Fruit fly (Drosophila melanogaster) whole organism, embryonic: ENCODE measurements around the gene CG7685.

Source experiments
- Bgb ChIP-seq: fragments of 200-800 bp; sonication (Bioruptor generic); IDR thresholded peaks from 2 replicates; pipeline ENCODE4 v1.3.6; 2022; ENCODE audit warnings: missing biosample characterization, missing genetic modification characterization; ENCODE audit not compliant: partially characterized antibody
- CG10366 ChIP-seq: fragments of 200-800 bp; sonication (Bioruptor generic); IDR thresholded peaks from 2 replicates; pipeline ENCODE4 v1.3.6; 2022; ENCODE audit warnings: missing biosample characterization, missing genetic modification characterization
- CG11504 ChIP-seq: fragments of 200-800 bp; sonication (Bioruptor generic); optimal IDR thresholded peaks from 3 replicates; lab custom pipeline; 2019; ENCODE audit warnings: missing biosample characterization, mild to moderate bottlenecking, missing genetic modification characterization, moderate library complexity
- CG12236 ChIP-seq: fragments of 200-800 bp; sonication (Bioruptor generic); optimal IDR thresholded peaks from 2 replicates; lab custom pipeline; 2016; ENCODE audit warnings: missing biosample characterization, missing genetic modification characterization
- CG12659 ChIP-seq: fragments of 200-800 bp; sonication (Bioruptor generic); optimal IDR thresholded peaks from 3 replicates; lab custom pipeline; 2017; ENCODE audit warnings: mild to moderate bottlenecking, missing biosample characterization, missing genetic modification reagents, missing genetic modification characterization
- CG14710 ChIP-seq: fragments of 200-800 bp; sonication (Bioruptor generic); optimal IDR thresholded peaks from 3 replicates; lab custom pipeline; 2019; ENCODE audit warnings: missing biosample characterization, mild to moderate bottlenecking, missing genetic modification characterization, moderate library complexity
- CG15601 ChIP-seq: fragments of 200-800 bp; sonication (Bioruptor generic); optimal IDR thresholded peaks from 3 replicates; lab custom pipeline; 2019; ENCODE audit warnings: missing biosample characterization, mild to moderate bottlenecking, missing genetic modification characterization, moderate library complexity
- CG17186 ChIP-seq: fragments of 200-800 bp; sonication (Bioruptor generic); optimal IDR thresholded peaks from 3 replicates; lab custom pipeline; 2017; ENCODE audit warnings: missing biosample characterization, missing genetic modification reagents, missing genetic modification characterization
- CG17361 ChIP-seq: fragments of 200-800 bp; sonication (Bioruptor generic); IDR thresholded peaks from 3 replicates; pipeline ENCODE4 v1.3.6; 2022; ENCODE audit warnings: missing biosample characterization, missing genetic modification characterization
- CG17912 ChIP-seq: fragments of 200-800 bp; sonication (Bioruptor generic); optimal IDR thresholded peaks from 2 replicates; lab custom pipeline; 2018; ENCODE audit warnings: missing biosample characterization, mild to moderate bottlenecking, missing genetic modification characterization
- CG33213 ChIP-seq: fragments of 200-800 bp; sonication (Bioruptor generic); optimal IDR thresholded peaks from 3 replicates; lab custom pipeline; 2016; ENCODE audit warnings: missing biosample characterization, missing genetic modification characterization
- CG34376 ChIP-seq: fragments of 200-800 bp; sonication (Bioruptor generic); optimal IDR thresholded peaks from 2 replicates; lab custom pipeline; 2018; ENCODE audit warnings: missing biosample characterization, mild to moderate bottlenecking, missing genetic modification characterization
- CG3838 ChIP-seq: fragments of 200-800 bp; sonication (Bioruptor generic); optimal IDR thresholded peaks from 3 replicates; lab custom pipeline; 2016; ENCODE audit warnings: missing biosample characterization, missing genetic modification characterization
- CG4820 ChIP-seq: fragments of 200-800 bp; sonication (Bioruptor generic); optimal IDR thresholded peaks from 3 replicates; lab custom pipeline; 2016; ENCODE audit warnings: missing biosample characterization, missing genetic modification characterization
- CG6683 ChIP-seq: fragments of 200-800 bp; sonication (Bioruptor generic); optimal IDR thresholded peaks from 2 replicates; lab custom pipeline; 2017; ENCODE audit warnings: missing biosample characterization, mild to moderate bottlenecking, missing genetic modification characterization, missing genetic modification reagents
- CG9215 ChIP-seq: fragments of 200-800 bp; sonication (Bioruptor generic); IDR thresholded peaks from 2 replicates; pipeline ENCODE4 v1.3.6; 2022; ENCODE audit warnings: missing biosample characterization, missing genetic modification characterization
- CG9437 ChIP-seq: fragments of 200-800 bp; sonication (Bioruptor generic); optimal IDR thresholded peaks from 2 replicates; lab custom pipeline; 2018; ENCODE audit warnings: missing biosample characterization, mild to moderate bottlenecking, missing genetic modification characterization
- CG9876 ChIP-seq: fragments of 200-800 bp; sonication (Bioruptor generic); optimal IDR thresholded peaks from 2 replicates; lab custom pipeline; 2016; ENCODE audit warnings: missing biosample characterization, missing genetic modification characterization
- CG9932 ChIP-seq: fragments of 200-800 bp; sonication (Bioruptor generic); IDR thresholded peaks from 2 replicates; pipeline ENCODE4 v1.3.6; 2022; ENCODE audit warnings: missing biosample characterization, missing genetic modification characterization
- CoRest ChIP-seq: fragments of 200-800 bp; sonication (Bioruptor generic); optimal IDR thresholded peaks from 3 replicates; lab custom pipeline; 2018; ENCODE audit warnings: missing biosample characterization, mild to moderate bottlenecking, missing genetic modification characterization, moderate library complexity
- D19B ChIP-seq: fragments of 200-800 bp; sonication (Bioruptor generic); optimal IDR thresholded peaks from 2 replicates; lab custom pipeline; 2017; ENCODE audit warnings: missing biosample characterization, mild to moderate bottlenecking, missing genetic modification characterization
- Dp ChIP-seq: fragments of 200-800 bp; sonication (Bioruptor generic); optimal IDR thresholded peaks from 2 replicates; lab custom pipeline; 2018; ENCODE audit warnings: missing biosample characterization, mild to moderate bottlenecking, missing genetic modification characterization, moderate library complexity
- Hr39 ChIP-seq: fragments of >200 bp; optimal IDR thresholded peaks from 2 replicates; lab custom pipeline; 2017
- Hr51 ChIP-seq, 2 experiments: fragments of 200-800 bp; sonication (Bioruptor generic); optimal IDR thresholded peaks; 2 replicates in 1 of 2; 3 replicates in 1 of 2; lab custom pipeline; 2016 to 2018; ENCODE audit warnings: missing biosample characterization in 2 of 2, missing genetic modification characterization in 2 of 2, mild to moderate bottlenecking in 1 of 2, moderate library complexity in 1 of 2
- Lhr ChIP-seq: fragments of 200-800 bp; sonication (Bioruptor generic); optimal IDR thresholded peaks from 3 replicates; lab custom pipeline; 2017; ENCODE audit warnings: mild to moderate bottlenecking, missing biosample characterization, missing genetic modification reagents, missing genetic modification characterization
- Meics ChIP-seq: fragments of 200-800 bp; sonication (Bioruptor generic); optimal IDR thresholded peaks from 2 replicates; lab custom pipeline; 2017; ENCODE audit warnings: missing biosample characterization, mild to moderate bottlenecking, missing genetic modification characterization
- Nf-YC ChIP-seq: fragments of 200-800 bp; optimal IDR thresholded peaks from 3 replicates; lab custom pipeline; 2019; ENCODE audit warnings: missing biosample characterization, mild to moderate bottlenecking, missing genetic modification characterization, moderate library complexity
- NfI ChIP-seq: fragments of 200-800 bp; sonication (Bioruptor generic); optimal IDR thresholded peaks from 3 replicates; lab custom pipeline; 2018; ENCODE audit warnings: missing biosample characterization, mild to moderate bottlenecking, missing genetic modification characterization, moderate library complexity
- Oaz ChIP-seq: fragments of 200-800 bp; sonication (Bioruptor generic); IDR thresholded peaks from 2 replicates; pipeline ENCODE4 v1.3.6; 2022; ENCODE audit warnings: missing biosample characterization, missing genetic modification characterization
- Pdp1 ChIP-seq, 2 experiments: fragments of 200-800 bp; sonication (Bioruptor generic); optimal IDR thresholded peaks; 3 replicates each; lab custom pipeline; 2016; ENCODE audit warnings: missing biosample characterization in 2 of 2, missing genetic modification characterization in 2 of 2, mild to moderate bottlenecking in 1 of 2, moderate library complexity in 1 of 2
- Sry-δ ChIP-seq: fragments of 200-800 bp; sonication (Bioruptor generic); optimal IDR thresholded peaks from 2 replicates; lab custom pipeline; 2016; ENCODE audit warnings: missing biosample characterization, missing genetic modification characterization
- amos ChIP-seq: fragments of 200-800 bp; sonication (Bioruptor generic); IDR thresholded peaks from 2 replicates; pipeline ENCODE4 v1.3.6; 2022; ENCODE audit warnings: missing biosample characterization, missing genetic modification characterization; ENCODE audit not compliant: partially characterized antibody
- ash1 ChIP-seq: fragments of 200-800 bp; sonication (Bioruptor generic); optimal IDR thresholded peaks from 2 replicates; lab custom pipeline; 2018; ENCODE audit warnings: missing biosample characterization, mild to moderate bottlenecking, missing genetic modification characterization
- bcd ChIP-seq: fragments of 200-800 bp; sonication (Bioruptor generic); optimal IDR thresholded peaks from 2 replicates; lab custom pipeline; 2017; ENCODE audit warnings: missing biosample characterization, mild to moderate bottlenecking, missing genetic modification characterization
- bigmax ChIP-seq: fragments of 200-800 bp; sonication (Bioruptor generic); optimal IDR thresholded peaks from 2 replicates; lab custom pipeline; 2018; ENCODE audit warnings: missing biosample characterization, mild to moderate bottlenecking, missing genetic modification characterization
- chn ChIP-seq: fragments of 200-800 bp; sonication (Bioruptor generic); optimal IDR thresholded peaks from 2 replicates; lab custom pipeline; 2016; ENCODE audit warnings: missing biosample characterization, missing genetic modification characterization
- crp ChIP-seq, 2 experiments: fragments of 200-800 bp; sonication (Bioruptor generic); optimal IDR thresholded peaks; 2 replicates in 1 of 2; 3 replicates in 1 of 2; lab custom pipeline; 2017; ENCODE audit warnings: missing biosample characterization in 2 of 2, missing genetic modification characterization in 2 of 2, mild to moderate bottlenecking in 1 of 2, moderate library complexity in 1 of 2
- dimm ChIP-seq: fragments of 200-800 bp; sonication (Bioruptor generic); IDR thresholded peaks from 2 replicates; pipeline ENCODE4 v1.3.6; 2022; ENCODE audit warnings: missing biosample characterization, missing genetic modification characterization
- onecut ChIP-seq: fragments of 200-800 bp; sonication (Bioruptor generic); IDR thresholded peaks from 2 replicates; pipeline ENCODE4 v1.3.6; 2022; ENCODE audit warnings: missing biosample characterization, missing genetic modification characterization
- org-1 ChIP-seq: fragments of 200-800 bp; sonication (Bioruptor generic); optimal IDR thresholded peaks from 2 replicates; lab custom pipeline; 2017; ENCODE audit warnings: missing biosample characterization, missing genetic modification characterization
- prd ChIP-seq, 3 experiments: fragments of >200 bp in 2 of 3; fragments of 200-800 bp in 1 of 3; sonication (Bioruptor generic) in 1 of 3; optimal IDR thresholded peaks in 2 of 3; IDR thresholded peaks in 1 of 3; 2 replicates in 2 of 3; 3 replicates in 1 of 3; pipeline versions ENCODE4 v1.3.6 to Lab custom; 2017 to 2022; ENCODE audit warnings: missing biosample characterization in 1 of 3, missing genetic modification characterization in 1 of 3
- pzg ChIP-seq: fragments of 200-800 bp; sonication (Bioruptor generic); optimal IDR thresholded peaks from 3 replicates; lab custom pipeline; 2018; ENCODE audit warnings: missing biosample characterization, mild to moderate bottlenecking, missing genetic modification characterization, moderate library complexity
- sisA ChIP-seq: fragments of 200-800 bp; sonication (Bioruptor generic); IDR thresholded peaks from 2 replicates; pipeline ENCODE4 v1.3.6; 2022; ENCODE audit warnings: missing biosample characterization, missing genetic modification characterization
- slbo ChIP-seq: fragments of 200-800 bp; sonication (Bioruptor generic); IDR thresholded peaks from 2 replicates; pipeline ENCODE4 v1.3.6; 2022; ENCODE audit warnings: missing biosample characterization, missing genetic modification characterization
- tup ChIP-seq: fragments of 200-800 bp; sonication (Bioruptor generic); optimal IDR thresholded peaks from 2 replicates; lab custom pipeline; 2016; ENCODE audit warnings: missing biosample characterization, mild to moderate bottlenecking, missing genetic modification characterization, moderate library complexity
- unpg ChIP-seq: fragments of 200-800 bp; sonication (Bioruptor generic); optimal IDR thresholded peaks from 3 replicates; lab custom pipeline; 2018; ENCODE audit warnings: missing biosample characterization, mild to moderate bottlenecking, missing genetic modification characterization, moderate library complexity
- vfl ChIP-seq: fragments of 200-800 bp; sonication (Bioruptor generic); optimal IDR thresholded peaks from 2 replicates; lab custom pipeline; 2016; ENCODE audit warnings: missing biosample characterization, missing genetic modification characterization
- zen ChIP-seq: fragments of 200-800 bp; sonication (Bioruptor generic); optimal IDR thresholded peaks from 3 replicates; lab custom pipeline; 2018; ENCODE audit warnings: missing biosample characterization, mild to moderate bottlenecking, missing genetic modification characterization, moderate library complexity
- zfh2 ChIP-seq: fragments of 200-800 bp; sonication (Bioruptor generic); optimal IDR thresholded peaks from 2 replicates; lab custom pipeline; 2016; ENCODE audit warnings: missing biosample characterization, missing genetic modification characterization

Gene CG7685

dm6 chr3R:18404713-18405112 is at the start of gene CG7685 (continued):
- 0 out of 2 replicates have a peak, but pooled peaks have one; percentile 19 for TF ChIP-seq CG9215 (GFP tag; lab: Robert Waterston, UW)
- peak; percentile 59 for TF ChIP-seq CoRest (tag; lab: Kevin White, UChicago)
- TF ChIP-seq CG33213, result peak; percentile 79
- TF ChIP-seq Dp (GFP tag; lab: Kevin White, UChicago), result peak; percentile 71
- TF ChIP-seq Pdp1 (GFP tag; optimal IDR thresholded peaks at IDR 0.05; lab: Kevin White, UChicago), result peak; percentile 54 to 68
- peak; percentile 69 for TF ChIP-seq Nf-YC (tag; lab: Kevin White, UChicago)
- TF ChIP-seq Hr51 (GFP tag; optimal IDR thresholded peaks at IDR 0.05; lab: Kevin White, UChicago), result peak; percentile 54 to 62
- no peak for TF ChIP-seq Oaz (GFP tag; lab: Robert Waterston, UW)
- peak; percentile 8 for TF ChIP-seq CG17912 (GFP tag; lab: Kevin White, UChicago)
- TF ChIP-seq bcd (GFP tag; lab: Kevin White, UChicago), result peak; percentile 36
- TF ChIP-seq CG10366 (GFP tag; lab: Robert Waterston, UW), result peak; percentile 41
- TF ChIP-seq CG6683 (GFP tag; lab: Kevin White, UChicago), result peak; percentile 10
- peak; percentile 81 for TF ChIP-seq CG34376 (GFP tag; lab: Kevin White, UChicago)
- TF ChIP-seq CG11504 (tag; lab: Kevin White, UChicago), result peak; percentile 70
- TF ChIP-seq sisA, result 0 out of 2 replicates have a peak, but pooled peaks have one; percentile 32
- no peak for TF ChIP-seq amos
- TF ChIP-seq zen, result peak; percentile 36
- peak; percentile 50 for TF ChIP-seq tup
- peak; percentile 19 for TF ChIP-seq CG4820
- TF ChIP-seq CG9437 (GFP tag; lab: Kevin White, UChicago), result peak; percentile 3
- no peak for TF ChIP-seq Hr39 (lab: Kevin White, UChicago)
- TF ChIP-seq Sry-δ (GFP tag; lab: Kevin White, UChicago), result peak; percentile 36
- peak; percentile 78 for TF ChIP-seq slbo (GFP tag; lab: Robert Waterston, UW)
- peak; percentile 64 for TF ChIP-seq chn (GFP tag; lab: Kevin White, UChicago)
- no peak for TF ChIP-seq prd (optimal IDR thresholded peaks at IDR 0.05; lab: Kevin White, UChicago)
- TF ChIP-seq prd (GFP tag; IDR thresholded peaks at IDR 0.05; lab: Robert Waterston, UW), result peak; percentile 50; the same call in 2 of the 3 replicates
- peak; percentile 68 for TF ChIP-seq NfI (GFP tag; lab: Kevin White, UChicago)
- no peak for TF ChIP-seq CG9876 (GFP tag; lab: Kevin White, UChicago)
- TF ChIP-seq D19B (GFP tag; lab: Kevin White, UChicago), result peak; percentile 10
- no peak for TF ChIP-seq dimm (GFP tag; lab: Robert Waterston, UW)
- TF ChIP-seq org-1 (GFP tag; lab: Kevin White, UChicago), result peak; percentile 56
- peak; percentile 9 for TF ChIP-seq CG17186 (GFP tag; lab: Kevin White, UChicago)
- TF ChIP-seq Bgb, result peak; percentile 35; the same call in 1 of the 2 replicates
- TF ChIP-seq onecut (GFP tag; lab: Robert Waterston, UW), result peak; percentile 63
- peak; percentile 18 for TF ChIP-seq CG3838 (GFP tag; lab: Kevin White, UChicago)
- TF ChIP-seq CG14710, result peak; percentile 62
- peak in 1 of 2 experiments; percentile 60 for TF ChIP-seq crp (GFP tag; optimal IDR thresholded peaks at IDR 0.05; lab: Kevin White, UChicago)
- peak; percentile 74 for TF ChIP-seq vfl
- peak; percentile 62 for TF ChIP-seq pzg (GFP tag; lab: Kevin White, UChicago)
- TF ChIP-seq CG12236 (GFP tag; lab: Kevin White, UChicago), result no peak
- TF ChIP-seq bigmax, result no peak
- peak; percentile 58; the same call in 1 of the 3 replicates for TF ChIP-seq CG17361 (GFP tag; lab: Robert Waterston, UW)
- peak; percentile 64 for TF ChIP-seq unpg
- peak; percentile 85 for TF ChIP-seq CG9932 (GFP tag; lab: Robert Waterston, UW)
- TF ChIP-seq CG15601, result peak; percentile 45
- peak; percentile 19 for TF ChIP-seq Lhr (GFP tag; lab: Kevin White, UChicago)
- TF ChIP-seq ash1, result peak; percentile 21
- peak; percentile 75 for TF ChIP-seq CG12659 (GFP tag; lab: Kevin White, UChicago)
- TF ChIP-seq Meics (GFP tag; lab: Kevin White, UChicago), result peak; percentile 74
- TF ChIP-seq zfh2 (GFP tag; lab: Kevin White, UChicago), result peak; percentile 68
